Fruit fly (Drosophila melanogaster) whole organism, embryonic: ENCODE data around the gene CG6785.

Experiments used
- ATbp ChIP-seq: fragments of 200-800 bp; sonication (Bioruptor generic); optimal IDR thresholded peaks from 2 replicates; lab custom pipeline; 2017; ENCODE audit warnings: missing biosample characterization, mild to moderate bottlenecking, missing genetic modification characterization, missing genetic modification reagents
- BEAF-32 ChIP-seq: fragments of 200-800 bp; sonication (Bioruptor generic); optimal IDR thresholded peaks from 3 replicates; lab custom pipeline; 2017; ENCODE audit warnings: missing biosample characterization, missing genetic modification characterization, mild to moderate bottlenecking, moderate library complexity, missing genetic modification reagents
- Bteb2 ChIP-seq: fragments of 200-800 bp; sonication (Bioruptor generic); optimal IDR thresholded peaks from 2 replicates; lab custom pipeline; 2016; ENCODE audit warnings: missing biosample characterization, missing genetic modification characterization
- CG10321 ChIP-seq: fragments of 200-800 bp; sonication (Bioruptor generic); IDR thresholded peaks from 2 replicates; pipeline ENCODE4 v1.3.6; 2022; ENCODE audit warnings: missing biosample characterization, missing genetic modification characterization
- CG11085 ChIP-seq: fragments of 200-800 bp; sonication (Bioruptor generic); IDR thresholded peaks from 2 replicates; pipeline ENCODE4 v1.3.6; 2022; ENCODE audit warnings: missing biosample characterization, missing genetic modification characterization
- CG12071 ChIP-seq: fragments of 200-800 bp; sonication (Bioruptor generic); optimal IDR thresholded peaks from 3 replicates; lab custom pipeline; 2018; ENCODE audit warnings: missing biosample characterization, mild to moderate bottlenecking, missing genetic modification characterization
- CG14710 ChIP-seq: fragments of 200-800 bp; sonication (Bioruptor generic); optimal IDR thresholded peaks from 3 replicates; lab custom pipeline; 2019; ENCODE audit warnings: missing biosample characterization, mild to moderate bottlenecking, missing genetic modification characterization, moderate library complexity
- CG15514 ChIP-seq: fragments of 200-800 bp; sonication (Bioruptor generic); optimal IDR thresholded peaks from 3 replicates; lab custom pipeline; 2017; ENCODE audit warnings: missing biosample characterization, missing genetic modification characterization, mild to moderate bottlenecking, moderate library complexity, missing genetic modification reagents
- CG17186 ChIP-seq: fragments of 200-800 bp; sonication (Bioruptor generic); optimal IDR thresholded peaks from 3 replicates; lab custom pipeline; 2017; ENCODE audit warnings: missing biosample characterization, missing genetic modification reagents, missing genetic modification characterization
- CG17568 ChIP-seq: fragments of 200-800 bp; sonication (Bioruptor generic); optimal IDR thresholded peaks from 2 replicates; lab custom pipeline; 2018; ENCODE audit warnings: missing biosample characterization, mild to moderate bottlenecking, missing genetic modification characterization, moderate library complexity
- CG1832 ChIP-seq: fragments of 200-800 bp; sonication (Bioruptor generic); optimal IDR thresholded peaks from 2 replicates; lab custom pipeline; 2017; ENCODE audit warnings: missing biosample characterization, mild to moderate bottlenecking, missing genetic modification characterization, inconsistent platforms
- CG2199 ChIP-seq: fragments of 200-800 bp; sonication (Bioruptor generic); IDR thresholded peaks from 3 replicates; pipeline ENCODE4 v1.3.6; 2022; ENCODE audit warnings: missing biosample characterization, missing genetic modification characterization
- CG2202 ChIP-seq: fragments of 200-800 bp; sonication (Bioruptor generic); optimal IDR thresholded peaks from 2 replicates; lab custom pipeline; 2018; ENCODE audit warnings: missing biosample characterization, mild to moderate bottlenecking, missing genetic modification characterization
- CG30403 ChIP-seq: fragments of 200-800 bp; sonication (Bioruptor generic); optimal IDR thresholded peaks from 3 replicates; lab custom pipeline; 2016; ENCODE audit warnings: missing biosample characterization, missing genetic modification characterization
- CG31224 ChIP-seq: fragments of 200-800 bp; sonication (Bioruptor generic); IDR thresholded peaks from 2 replicates; pipeline ENCODE4 v1.3.6; 2022; ENCODE audit warnings: missing biosample characterization, missing genetic modification characterization
- CG3726 ChIP-seq: fragments of 200-800 bp; sonication (Bioruptor generic); IDR thresholded peaks from 3 replicates; pipeline ENCODE4, ENCODE4 v1.3.6; 2022; ENCODE audit warnings: missing biosample characterization, missing genetic modification characterization
- CG5180 ChIP-seq: fragments of 200-800 bp; sonication (Bioruptor generic); optimal IDR thresholded peaks from 3 replicates; lab custom pipeline; 2017; ENCODE audit warnings: missing biosample characterization, missing genetic modification characterization, mild to moderate bottlenecking, moderate library complexity, missing genetic modification reagents
- CG6683 ChIP-seq: fragments of 200-800 bp; sonication (Bioruptor generic); optimal IDR thresholded peaks from 2 replicates; lab custom pipeline; 2017; ENCODE audit warnings: missing biosample characterization, mild to moderate bottlenecking, missing genetic modification characterization, missing genetic modification reagents
- CG8290 ChIP-seq, 3 experiments: fragments of 200-800 bp; sonication (Bioruptor generic); optimal IDR thresholded peaks; 2 replicates each; lab custom pipeline; 2016 to 2019; ENCODE audit warnings: missing biosample characterization in 3 of 3, missing genetic modification characterization in 3 of 3, mild to moderate bottlenecking in 2 of 3, moderate library complexity in 1 of 3
- CG9817 ChIP-seq: fragments of 200-800 bp; sonication (Bioruptor generic); optimal IDR thresholded peaks from 2 replicates; lab custom pipeline; 2018; ENCODE audit warnings: missing biosample characterization, mild to moderate bottlenecking, missing genetic modification characterization, moderate library complexity
- CHES-1-like ChIP-seq: fragments of 200-800 bp; sonication (Bioruptor generic); optimal IDR thresholded peaks from 2 replicates; lab custom pipeline; 2016; ENCODE audit warnings: missing biosample characterization, missing genetic modification characterization
- D19A ChIP-seq: fragments of 200-800 bp; optimal IDR thresholded peaks from 3 replicates; lab custom pipeline; 2019; ENCODE audit warnings: missing biosample characterization, mild to moderate bottlenecking, missing genetic modification characterization, moderate library complexity
- D19B ChIP-seq: fragments of 200-800 bp; sonication (Bioruptor generic); optimal IDR thresholded peaks from 2 replicates; lab custom pipeline; 2017; ENCODE audit warnings: missing biosample characterization, mild to moderate bottlenecking, missing genetic modification characterization
- Dip2 ChIP-seq: fragments of 200-800 bp; sonication (Bioruptor generic); IDR thresholded peaks from 2 replicates; pipeline ENCODE4 v1.3.6; 2022; ENCODE audit warnings: missing biosample characterization, missing genetic modification characterization
- ERR ChIP-seq: fragments of 200-800 bp; sonication (Bioruptor generic); optimal IDR thresholded peaks from 2 replicates; lab custom pipeline; 2016; ENCODE audit warnings: missing biosample characterization, missing genetic modification characterization
- Hmx ChIP-seq: fragments of 200-800 bp; sonication (Bioruptor generic); optimal IDR thresholded peaks from 2 replicates; lab custom pipeline; 2016; ENCODE audit warnings: missing biosample characterization, missing genetic modification characterization
- Hsf ChIP-seq: fragments of 200-800 bp; sonication (Bioruptor generic); optimal IDR thresholded peaks from 3 replicates; lab custom pipeline; 2016; ENCODE audit warnings: missing biosample characterization, missing genetic modification characterization
- MTF-1 ChIP-seq: fragments of 200-800 bp; sonication (Bioruptor generic); optimal IDR thresholded peaks from 2 replicates; lab custom pipeline; 2018; ENCODE audit warnings: missing biosample characterization, mild to moderate bottlenecking, missing genetic modification characterization, borderline replicate concordance
- Mes4 ChIP-seq: fragments of 200-800 bp; sonication (Bioruptor generic); optimal IDR thresholded peaks from 2 replicates; lab custom pipeline; 2016; ENCODE audit warnings: missing biosample characterization, missing genetic modification characterization
- Mrtf ChIP-seq: fragments of 200-800 bp; sonication (Bioruptor generic); IDR thresholded peaks from 3 replicates; pipeline ENCODE4 v1.3.6; 2022; ENCODE audit warnings: missing biosample characterization, missing genetic modification characterization
- Myb ChIP-seq: fragments of 200-800 bp; sonication (Bioruptor generic); optimal IDR thresholded peaks from 2 replicates; lab custom pipeline; 2016; ENCODE audit warnings: missing biosample characterization, missing genetic modification characterization
- Opbp ChIP-seq: fragments of 200-800 bp; sonication (Bioruptor generic); IDR thresholded peaks from 3 replicates; pipeline ENCODE4 v1.3.6; 2022; ENCODE audit warnings: missing biosample characterization, missing genetic modification characterization; ENCODE audit not compliant: partially characterized antibody
- Ptx1 ChIP-seq: fragments of 200-800 bp; sonication (Bioruptor generic); IDR thresholded peaks from 2 replicates; pipeline ENCODE4 v1.3.6; 2022; ENCODE audit warnings: missing biosample characterization, missing genetic modification characterization
- da ChIP-seq: fragments of 200-800 bp; sonication (Bioruptor generic); optimal IDR thresholded peaks from 2 replicates; lab custom pipeline; 2016; ENCODE audit warnings: missing biosample characterization, missing genetic modification characterization
- fd102C ChIP-seq: fragments of 200-800 bp; sonication (Bioruptor generic); optimal IDR thresholded peaks from 2 replicates; lab custom pipeline; 2018; ENCODE audit warnings: missing biosample characterization, mild to moderate bottlenecking, missing genetic modification characterization, moderate library complexity
- fd96Cb ChIP-seq: fragments of 200-800 bp; sonication (Bioruptor generic); optimal IDR thresholded peaks from 2 replicates; lab custom pipeline; 2018; ENCODE audit warnings: missing biosample characterization, mild to moderate bottlenecking, missing genetic modification characterization, moderate library complexity
- grn ChIP-seq: fragments of 200-800 bp; sonication (Bioruptor generic); optimal IDR thresholded peaks from 3 replicates; lab custom pipeline; 2017; ENCODE audit warnings: missing biosample characterization, missing genetic modification characterization
- jumu ChIP-seq: fragments of 200-800 bp; sonication (Bioruptor generic); optimal IDR thresholded peaks from 3 replicates; lab custom pipeline; 2016; ENCODE audit warnings: missing biosample characterization, missing genetic modification characterization
- lbe ChIP-seq: fragments of 200-800 bp; sonication (Bioruptor generic); optimal IDR thresholded peaks from 2 replicates; lab custom pipeline; 2016; ENCODE audit warnings: missing biosample characterization, mild to moderate bottlenecking, missing genetic modification characterization
- lmd ChIP-seq: fragments of 200-800 bp; sonication (Bioruptor generic); IDR thresholded peaks from 2 replicates; pipeline ENCODE4 v1.3.6; 2022; ENCODE audit warnings: missing biosample characterization, missing genetic modification characterization
- maf-S ChIP-seq: fragments of 200-800 bp; sonication (Bioruptor generic); optimal IDR thresholded peaks from 2 replicates; lab custom pipeline; 2016; ENCODE audit warnings: missing biosample characterization, missing genetic modification characterization
- mld ChIP-seq: fragments of 200-800 bp; sonication (Bioruptor generic); IDR thresholded peaks from 3 replicates; pipeline ENCODE4 v1.3.6; 2022; ENCODE audit warnings: missing biosample characterization, missing genetic modification characterization; ENCODE audit not compliant: partially characterized antibody
- nau ChIP-seq: fragments of 200-800 bp; sonication (Bioruptor generic); optimal IDR thresholded peaks from 3 replicates; lab custom pipeline; 2017; ENCODE audit warnings: missing biosample characterization, mild to moderate bottlenecking, missing genetic modification characterization, missing genetic modification reagents
- pfk ChIP-seq: fragments of 200-800 bp; sonication (Bioruptor generic); optimal IDR thresholded peaks from 2 replicates; lab custom pipeline; 2018; ENCODE audit warnings: missing biosample characterization, mild to moderate bottlenecking, missing genetic modification characterization, moderate library complexity
- rib ChIP-seq: fragments of 200-800 bp; sonication (Bioruptor generic); IDR thresholded peaks from 2 replicates; pipeline ENCODE4 v1.3.6; 2022; ENCODE audit warnings: missing biosample characterization, missing genetic modification characterization
- slp2 ChIP-seq: fragments of 200-800 bp; sonication (Bioruptor generic); optimal IDR thresholded peaks from 2 replicates; lab custom pipeline; 2016; ENCODE audit warnings: missing biosample characterization, missing genetic modification characterization
- tio ChIP-seq: fragments of 200-800 bp; sonication (Bioruptor generic); optimal IDR thresholded peaks from 2 replicates; lab custom pipeline; 2017; ENCODE audit warnings: missing biosample characterization, missing genetic modification characterization, inconsistent platforms
- toy ChIP-seq: fragments of 200-800 bp; sonication (Bioruptor generic); IDR thresholded peaks from 2 replicates; pipeline ENCODE4 v1.3.6; 2022; ENCODE audit warnings: missing biosample characterization, missing genetic modification characterization
- tup ChIP-seq: fragments of 200-800 bp; sonication (Bioruptor generic); optimal IDR thresholded peaks from 2 replicates; lab custom pipeline; 2016; ENCODE audit warnings: missing biosample characterization, mild to moderate bottlenecking, missing genetic modification characterization, moderate library complexity

Gene CG6785

dm6 chr2L:12004211-12004979, 40.6 kb downstream of the CG6785 start (continued):
- TF ChIP-seq Myb (GFP tag; lab: Kevin White, UChicago) (no peak), tio (GFP tag; lab: Kevin White, UChicago) (no peak), CG6683 (GFP tag; lab: Kevin White, UChicago) (peak; percentile 69), CG17186 (GFP tag; lab: Kevin White, UChicago) (no peak), da (no peak), rib (no peak), maf-S (GFP tag; lab: Kevin White, UChicago) (peak; percentile 25), D19A (peak; percentile 52), Opbp (GFP tag; lab: Robert Waterston, UW) (no peak), CG15514 (peak; percentile 29), ERR (GFP tag; lab: Kevin White, UChicago) (peak; percentile 32), CG30403 (no peak), CG17568 (GFP tag; lab: Kevin White, UChicago) (peak; percentile 94), grn (GFP tag; lab: Kevin White, UChicago) (peak; percentile 6), CG11085 (no peak), nau (peak; percentile 83), jumu (GFP tag; lab: Kevin White, UChicago) (no peak), pfk (peak; percentile 68), CG10321 (GFP tag; lab: Robert Waterston, UW) (no peak), slp2 (peak; percentile 7), fd102C (GFP tag; lab: Kevin White, UChicago) (peak; percentile 88), Ptx1 (no peak), lmd (GFP tag; lab: Robert Waterston, UW) (no peak), CG1832 (GFP tag; lab: Kevin White, UChicago) (no peak), Mes4 (GFP tag; lab: Kevin White, UChicago) (peak; percentile 63), CHES-1-like (peak; percentile 77), mld (no peak), tup (peak; percentile 46), Mrtf (GFP tag; lab: Robert Waterston, UW) (no peak), MTF-1 (GFP tag; lab: Kevin White, UChicago) (peak; percentile 75), CG31224 (no peak), toy (no peak), CG12071 (GFP tag; lab: Kevin White, UChicago) (peak; percentile 61), CG2202 (tag; lab: Kevin White, UChicago) (peak; percentile 88), Hmx (GFP tag; lab: Kevin White, UChicago) (no peak), CG3726 (GFP tag; lab: Robert Waterston, UW) (no peak), BEAF-32 (GFP tag; lab: Kevin White, UChicago) (peak; percentile 58), fd96Cb (tag; lab: Kevin White, UChicago) (peak; percentile 2), CG5180 (peak; percentile 69), Hsf (no peak), ATbp (GFP tag; lab: Kevin White, UChicago) (peak; percentile 96), Dip2 (no peak), CG14710 (peak; percentile 64), CG2199 (GFP tag; lab: Robert Waterston, UW) (no peak), CG8290 (GFP tag; optimal IDR thresholded peaks at IDR 0.05; lab: Kevin White, UChicago) (peak; percentile 78), CG8290 (tag; optimal IDR thresholded peaks at IDR 0.05; lab: Kevin White, UChicago) (peak; percentile 63 to 92), CG9817 (tag; lab: Kevin White, UChicago) (peak; percentile 12), lbe (GFP tag; lab: Kevin White, UChicago) (no peak), D19B (peak; percentile 7), Bteb2 (GFP tag; lab: Kevin White, UChicago) (no peak)
